Fruit fly (Drosophila melanogaster) whole organism, embryonic: ENCODE data around the gene anchor.

Source experiments
- Adf1 ChIP-seq: fragments of 200-800 bp; sonication (Bioruptor generic); IDR thresholded peaks from 2 replicates; pipeline ENCODE4 v1.3.6; 2022; ENCODE audit warnings: missing biosample characterization, missing genetic modification characterization
- CG10267 ChIP-seq: fragments of 200-800 bp; sonication (Bioruptor generic); optimal IDR thresholded peaks from 2 replicates; lab custom pipeline; 2018; ENCODE audit warnings: missing biosample characterization, mild to moderate bottlenecking, missing genetic modification characterization, moderate library complexity
- CG12659 ChIP-seq: fragments of 200-800 bp; sonication (Bioruptor generic); optimal IDR thresholded peaks from 3 replicates; lab custom pipeline; 2017; ENCODE audit warnings: mild to moderate bottlenecking, missing biosample characterization, missing genetic modification reagents, missing genetic modification characterization
- CG13424 ChIP-seq: fragments of 200-800 bp; sonication (Bioruptor generic); optimal IDR thresholded peaks from 2 replicates; lab custom pipeline; 2019; ENCODE audit warnings: missing biosample characterization, mild to moderate bottlenecking, missing genetic modification characterization, moderate library complexity
- CG16815 ChIP-seq: fragments of 200-800 bp; sonication (Bioruptor generic); optimal IDR thresholded peaks from 3 replicates; lab custom pipeline; 2017; ENCODE audit warnings: missing biosample characterization, mild to moderate bottlenecking, missing genetic modification characterization
- CG18476 ChIP-seq: fragments of 200-800 bp; sonication (Bioruptor generic); optimal IDR thresholded peaks from 2 replicates; lab custom pipeline; 2016; ENCODE audit warnings: missing biosample characterization, mild to moderate bottlenecking, missing genetic modification characterization
- CG2678 ChIP-seq: fragments of 200-800 bp; sonication (Bioruptor generic); optimal IDR thresholded peaks from 3 replicates; lab custom pipeline; 2019; ENCODE audit warnings: missing biosample characterization, mild to moderate bottlenecking, missing genetic modification characterization, moderate library complexity
- CG30431 ChIP-seq: fragments of 200-800 bp; sonication (Bioruptor generic); optimal IDR thresholded peaks from 2 replicates; lab custom pipeline; 2017; ENCODE audit warnings: missing biosample characterization, missing genetic modification characterization
- CG34422 ChIP-seq: fragments of 200-800 bp; sonication (Bioruptor generic); IDR thresholded peaks from 3 replicates; pipeline ENCODE4 v1.3.6; 2022; ENCODE audit warnings: missing biosample characterization, missing genetic modification characterization
- CG4424 ChIP-seq: fragments of 200-800 bp; sonication (Bioruptor generic); optimal IDR thresholded peaks from 3 replicates; lab custom pipeline; 2016; ENCODE audit warnings: missing biosample characterization, missing genetic modification characterization
- CG4707 ChIP-seq: fragments of 200-800 bp; sonication (Bioruptor generic); optimal IDR thresholded peaks from 2 replicates; lab custom pipeline; 2018; ENCODE audit warnings: missing biosample characterization, mild to moderate bottlenecking, missing genetic modification characterization, moderate library complexity
- CG8388 ChIP-seq: fragments of 200-800 bp; sonication (Bioruptor generic); optimal IDR thresholded peaks from 2 replicates; lab custom pipeline; 2019; ENCODE audit warnings: missing biosample characterization, mild to moderate bottlenecking, missing genetic modification characterization, moderate library complexity
- CG9817 ChIP-seq: fragments of 200-800 bp; sonication (Bioruptor generic); optimal IDR thresholded peaks from 2 replicates; lab custom pipeline; 2018; ENCODE audit warnings: missing biosample characterization, mild to moderate bottlenecking, missing genetic modification characterization, moderate library complexity
- CG9932 ChIP-seq: fragments of 200-800 bp; sonication (Bioruptor generic); IDR thresholded peaks from 2 replicates; pipeline ENCODE4 v1.3.6; 2022; ENCODE audit warnings: missing biosample characterization, missing genetic modification characterization
- Dek ChIP-seq: fragments of 200-800 bp; sonication (Bioruptor generic); optimal IDR thresholded peaks from 3 replicates; lab custom pipeline; 2019; ENCODE audit warnings: missing biosample characterization, mild to moderate bottlenecking, missing genetic modification characterization, moderate library complexity
- Doc3 ChIP-seq: fragments of 200-800 bp; sonication (Bioruptor generic); IDR thresholded peaks from 3 replicates; pipeline ENCODE4 v1.3.6; 2022; ENCODE audit warnings: missing biosample characterization, missing genetic modification characterization; ENCODE audit not compliant: partially characterized antibody
- Fer1 ChIP-seq: fragments of 200-800 bp; sonication (Bioruptor generic); optimal IDR thresholded peaks from 2 replicates; lab custom pipeline; 2017; ENCODE audit warnings: missing biosample characterization, mild to moderate bottlenecking, missing genetic modification characterization
- Hr39 ChIP-seq: fragments of >200 bp; optimal IDR thresholded peaks from 2 replicates; lab custom pipeline; 2017
- Side ChIP-seq: fragments of 200-800 bp; sonication (Bioruptor generic); optimal IDR thresholded peaks from 2 replicates; lab custom pipeline; 2016; ENCODE audit warnings: missing biosample characterization, missing genetic modification characterization
- Sin3A ChIP-seq: fragments of >200 bp; optimal IDR thresholded peaks from 2 replicates; lab custom pipeline; 2018
- Xbp1 ChIP-seq: fragments of 200-800 bp; sonication (Bioruptor generic); optimal IDR thresholded peaks from 3 replicates; lab custom pipeline; 2016; ENCODE audit warnings: missing biosample characterization, mild to moderate bottlenecking, missing genetic modification characterization
- ash1 ChIP-seq: fragments of 200-800 bp; sonication (Bioruptor generic); optimal IDR thresholded peaks from 2 replicates; lab custom pipeline; 2018; ENCODE audit warnings: missing biosample characterization, mild to moderate bottlenecking, missing genetic modification characterization
- bbx ChIP-seq: fragments of 200-800 bp; sonication (Bioruptor generic); IDR thresholded peaks from 2 replicates; pipeline ENCODE4 v1.3.6; 2022; ENCODE audit warnings: missing biosample characterization, missing genetic modification characterization; ENCODE audit not compliant: partially characterized antibody
- bcd ChIP-seq: fragments of 200-800 bp; sonication (Bioruptor generic); optimal IDR thresholded peaks from 2 replicates; lab custom pipeline; 2017; ENCODE audit warnings: missing biosample characterization, mild to moderate bottlenecking, missing genetic modification characterization
- chif ChIP-seq, 2 experiments: fragments of 200-800 bp; sonication (Bioruptor generic); optimal IDR thresholded peaks; 3 replicates each; lab custom pipeline; 2016; ENCODE audit warnings: missing biosample characterization in 2 of 2, missing genetic modification characterization in 2 of 2
- dm ChIP-seq: fragments of 200-800 bp; sonication (Bioruptor generic); optimal IDR thresholded peaks from 3 replicates; lab custom pipeline; 2016; ENCODE audit warnings: missing biosample characterization, missing genetic modification characterization
- dpn ChIP-seq, 2 experiments: fragments of 200-800 bp; sonication (Bioruptor generic); optimal IDR thresholded peaks; 3 replicates each; lab custom pipeline; 2016; ENCODE audit warnings: missing biosample characterization in 2 of 2, missing genetic modification characterization in 2 of 2
- en ChIP-seq: fragments of 200-800 bp; sonication (Bioruptor generic); optimal IDR thresholded peaks from 2 replicates; lab custom pipeline; 2016; ENCODE audit warnings: missing biosample characterization, missing genetic modification characterization
- ewg ChIP-seq: fragments of 200-800 bp; sonication (Bioruptor generic); optimal IDR thresholded peaks from 3 replicates; lab custom pipeline; 2017; ENCODE audit warnings: mild to moderate bottlenecking, missing biosample characterization, missing genetic modification reagents, missing genetic modification characterization
- fd3F ChIP-seq: fragments of 200-800 bp; sonication (Bioruptor generic); optimal IDR thresholded peaks from 2 replicates; lab custom pipeline; 2018; ENCODE audit warnings: missing biosample characterization, mild to moderate bottlenecking, missing genetic modification characterization, moderate library complexity
- gce ChIP-seq: fragments of 200-800 bp; sonication (Bioruptor generic); IDR thresholded peaks from 3 replicates; pipeline ENCODE4 v1.3.6; 2022; ENCODE audit warnings: missing biosample characterization, missing genetic modification characterization
- gfzf ChIP-seq: fragments of 200-800 bp; sonication (Bioruptor generic); optimal IDR thresholded peaks from 2 replicates; lab custom pipeline; 2016; ENCODE audit warnings: missing biosample characterization, mild to moderate bottlenecking, missing genetic modification characterization, moderate library complexity
- her ChIP-seq: fragments of 200-800 bp; sonication (Bioruptor generic); optimal IDR thresholded peaks from 2 replicates; lab custom pipeline; 2016; ENCODE audit warnings: missing biosample characterization, missing genetic modification characterization
- hkb ChIP-seq, 2 experiments: fragments of 200-800 bp in 1 of 2; fragments of >200 bp in 1 of 2; sonication (Bioruptor generic) in 1 of 2; IDR thresholded peaks in 1 of 2; optimal IDR thresholded peaks in 1 of 2; 2 replicates each; pipeline versions ENCODE4 v1.3.6 to Lab custom; 2017 to 2022; ENCODE audit warnings: missing biosample characterization in 1 of 2, missing genetic modification characterization in 1 of 2
- insv ChIP-seq, 2 experiments: fragments of 200-800 bp; sonication (Bioruptor generic); optimal IDR thresholded peaks; 3 replicates each; lab custom pipeline; 2016 to 2018; ENCODE audit warnings: missing biosample characterization in 2 of 2, missing genetic modification characterization in 2 of 2
- inv ChIP-seq: fragments of 200-800 bp; sonication (Bioruptor generic); IDR thresholded peaks from 2 replicates; pipeline ENCODE4 v1.3.6; 2022; ENCODE audit warnings: missing biosample characterization, missing genetic modification characterization; ENCODE audit not compliant: partially characterized antibody
- kni ChIP-seq: fragments of 200-800 bp; sonication (Bioruptor generic); optimal IDR thresholded peaks from 3 replicates; lab custom pipeline; 2017; ENCODE audit warnings: mild to moderate bottlenecking, missing biosample characterization, missing genetic modification reagents, missing genetic modification characterization
- lmd ChIP-seq: fragments of 200-800 bp; sonication (Bioruptor generic); IDR thresholded peaks from 2 replicates; pipeline ENCODE4 v1.3.6; 2022; ENCODE audit warnings: missing biosample characterization, missing genetic modification characterization
- pfk ChIP-seq: fragments of 200-800 bp; sonication (Bioruptor generic); optimal IDR thresholded peaks from 2 replicates; lab custom pipeline; 2018; ENCODE audit warnings: missing biosample characterization, mild to moderate bottlenecking, missing genetic modification characterization, moderate library complexity
- phol ChIP-seq: fragments of 200-800 bp; sonication (Bioruptor generic); optimal IDR thresholded peaks from 3 replicates; lab custom pipeline; 2018; ENCODE audit warnings: missing biosample characterization, mild to moderate bottlenecking, missing genetic modification characterization, moderate library complexity
- pros ChIP-seq: fragments of 200-800 bp; sonication (Bioruptor generic); optimal IDR thresholded peaks from 3 replicates; lab custom pipeline; 2019; ENCODE audit warnings: missing biosample characterization, mild to moderate bottlenecking, missing genetic modification characterization, moderate library complexity
- psq ChIP-seq: fragments of 200-800 bp; sonication (Bioruptor generic); optimal IDR thresholded peaks from 2 replicates; lab custom pipeline; 2017; ENCODE audit warnings: missing biosample characterization, missing genetic modification characterization
- repo ChIP-seq: fragments of 200-800 bp; sonication (Bioruptor generic); optimal IDR thresholded peaks from 2 replicates; lab custom pipeline; 2016; ENCODE audit warnings: missing biosample characterization, missing genetic modification characterization
- rib ChIP-seq: fragments of 200-800 bp; sonication (Bioruptor generic); IDR thresholded peaks from 2 replicates; pipeline ENCODE4 v1.3.6; 2022; ENCODE audit warnings: missing biosample characterization, missing genetic modification characterization
- salm ChIP-seq: fragments of 200-800 bp; sonication (Bioruptor generic); optimal IDR thresholded peaks from 2 replicates; lab custom pipeline; 2018; ENCODE audit warnings: missing biosample characterization, mild to moderate bottlenecking, missing genetic modification characterization
- sd ChIP-seq: fragments of 200-800 bp; sonication (Bioruptor generic); optimal IDR thresholded peaks from 3 replicates; lab custom pipeline; 2018; ENCODE audit warnings: missing biosample characterization, mild to moderate bottlenecking, missing genetic modification characterization, moderate library complexity
- trem ChIP-seq: fragments of 200-800 bp; optimal IDR thresholded peaks from 3 replicates; lab custom pipeline; 2019; ENCODE audit warnings: missing biosample characterization, mild to moderate bottlenecking, missing genetic modification characterization, moderate library complexity
- zen ChIP-seq: fragments of 200-800 bp; sonication (Bioruptor generic); optimal IDR thresholded peaks from 3 replicates; lab custom pipeline; 2018; ENCODE audit warnings: missing biosample characterization, mild to moderate bottlenecking, missing genetic modification characterization, moderate library complexity
- zfh2 ChIP-seq: fragments of 200-800 bp; sonication (Bioruptor generic); optimal IDR thresholded peaks from 2 replicates; lab custom pipeline; 2016; ENCODE audit warnings: missing biosample characterization, missing genetic modification characterization

anchor gene

dm6 chr3L:17608185-17609067 lies 13.2 kb upstream of the anchor start (continued):
- TF ChIP-seq bbx (GFP tag; lab: Robert Waterston, UW), result no peak
- peak; percentile 51 for TF ChIP-seq Adf1 (GFP tag; lab: Robert Waterston, UW)
- TF ChIP-seq CG12659 (GFP tag; lab: Kevin White, UChicago), result no peak
- TF ChIP-seq CG4424 (GFP tag; lab: Kevin White, UChicago), result peak; percentile 24
- TF ChIP-seq CG10267, result no peak
- no peak for TF ChIP-seq inv (GFP tag; lab: Robert Waterston, UW)
- TF ChIP-seq salm (tag; lab: Kevin White, UChicago), result no peak
- no peak for TF ChIP-seq Dek (tag; lab: Kevin White, UChicago)
- TF ChIP-seq Sin3A (lab: Kevin White, UChicago), result no peak
- TF ChIP-seq psq (GFP tag; lab: Kevin White, UChicago), result no peak
- TF ChIP-seq Doc3 (GFP tag; lab: Robert Waterston, UW), result no peak
- TF ChIP-seq lmd (GFP tag; lab: Robert Waterston, UW), result no peak
- TF ChIP-seq phol (tag; lab: Kevin White, UChicago), result peak; percentile 39
- no peak for TF ChIP-seq Xbp1 (GFP tag; lab: Kevin White, UChicago)
- TF ChIP-seq chif (GFP tag; optimal IDR thresholded peaks at IDR 0.05; lab: Kevin White, UChicago), result peak in 1 of 2 experiments; percentile 2
- TF ChIP-seq rib (GFP tag; lab: Robert Waterston, UW), result no peak
- TF ChIP-seq sd (tag; lab: Kevin White, UChicago), result no peak
- no peak for TF ChIP-seq dm (GFP tag; lab: Kevin White, UChicago)
- no peak for TF ChIP-seq zen (tag; lab: Kevin White, UChicago)
- TF ChIP-seq trem (tag; lab: Kevin White, UChicago), result no peak
- TF ChIP-seq CG30431, result no peak
- TF ChIP-seq CG4707 (GFP tag; lab: Kevin White, UChicago), result no peak
- no peak for TF ChIP-seq Fer1
- TF ChIP-seq hkb (optimal IDR thresholded peaks at IDR 0.05; lab: Kevin White, UChicago), result no peak
- TF ChIP-seq hkb (GFP tag; IDR thresholded peaks at IDR 0.05; lab: Robert Waterston, UW), result no peak
- no peak for TF ChIP-seq CG9817 (tag; lab: Kevin White, UChicago)
- TF ChIP-seq CG13424 (tag; lab: Kevin White, UChicago), result no peak
- no peak for TF ChIP-seq CG18476 (GFP tag; lab: Kevin White, UChicago)
- no peak for TF ChIP-seq repo (GFP tag; lab: Kevin White, UChicago)
- TF ChIP-seq dpn (GFP tag; optimal IDR thresholded peaks at IDR 0.05; lab: Kevin White, UChicago), result no peak
- TF ChIP-seq insv (GFP tag; optimal IDR thresholded peaks at IDR 0.05; lab: Kevin White, UChicago), result no peak
- peak; percentile 4 for TF ChIP-seq bcd (GFP tag; lab: Kevin White, UChicago)
- TF ChIP-seq zfh2 (GFP tag; lab: Kevin White, UChicago), result no peak
- TF ChIP-seq pfk (GFP tag; lab: Kevin White, UChicago), result no peak
- no peak for TF ChIP-seq CG16815
- no peak for TF ChIP-seq Hr39 (lab: Kevin White, UChicago)
- TF ChIP-seq pros (GFP tag; lab: Kevin White, UChicago), result no peak
- no peak for TF ChIP-seq kni (GFP tag; lab: Kevin White, UChicago)
- TF ChIP-seq CG9932 (GFP tag; lab: Robert Waterston, UW), result no peak
- no peak for TF ChIP-seq fd3F (GFP tag; lab: Kevin White, UChicago)
- no peak for TF ChIP-seq gce (GFP tag; lab: Robert Waterston, UW)
- TF ChIP-seq CG2678, result no peak
- no peak for TF ChIP-seq gfzf (GFP tag; lab: Kevin White, UChicago)
- no peak for TF ChIP-seq ash1 (GFP tag; lab: Kevin White, UChicago)
- TF ChIP-seq Side (GFP tag; lab: Kevin White, UChicago), result no peak
- TF ChIP-seq her (GFP tag; lab: Kevin White, UChicago), result no peak
- TF ChIP-seq CG34422, result no peak
- no peak for TF ChIP-seq CG8388 (GFP tag; lab: Kevin White, UChicago)
- no peak for TF ChIP-seq ewg (GFP tag; lab: Kevin White, UChicago)
- no peak for TF ChIP-seq en (GFP tag; lab: Kevin White, UChicago)
